Fruit fly (Drosophila melanogaster) S2 (cell line): Measurements from ENCODE around the gene CG6933.

ENCODE experiments used
- CG8478 ChIP-seq: fragments of >200 bp; optimal IDR thresholded peaks from 2 replicates; lab custom pipeline; 2018
- CTCF ChIP-seq, 2 experiments: fragments of >200 bp; optimal IDR thresholded peaks; 2 replicates each; lab custom pipeline; 2018

- TF ChIP-seq CTCF (optimal IDR thresholded peaks at IDR 0.05; lab: Kevin White, UChicago) (no peak), CG8478 (lab: Kevin White, UChicago) (no peak)
Measured at dm6 chr3L:20201538-20201937, 18.7 kb downstream of the CG6933 start, which contains the start of gene obst-F.
